Fruit fly (Drosophila melanogaster): ENCODE results near the gene Cp15.
A peak's percentile ranks its signal among the peaks of the same experiment; 100 is the strongest.

DNA sequence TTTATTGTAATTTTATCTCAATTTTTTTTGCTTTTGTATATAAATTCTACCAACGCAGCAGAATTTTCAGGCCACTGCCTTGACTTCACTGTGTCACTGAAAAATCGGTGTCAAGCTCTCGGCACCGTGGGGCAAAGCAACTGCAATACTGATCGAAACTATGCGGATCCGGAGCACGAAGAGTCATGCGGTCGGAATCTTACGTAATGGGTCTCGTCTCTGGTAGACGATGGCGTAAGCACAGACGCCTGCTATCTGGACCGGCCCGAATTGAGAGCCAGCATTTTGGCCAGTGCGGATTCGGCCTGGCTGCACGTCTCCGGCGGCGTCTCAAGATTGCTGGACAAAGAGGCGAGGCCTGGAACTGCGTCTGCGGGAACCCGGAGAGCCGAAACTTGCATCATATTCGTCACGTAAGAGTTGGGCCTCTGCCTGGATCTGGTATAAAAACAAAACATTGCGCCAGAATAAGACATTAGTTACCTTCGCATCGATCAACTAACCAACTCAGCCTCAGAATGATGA lies 1.9 kb upstream of the Cp15 start, which contains the start of gene Cp18:
- TF ChIP-seq Mnt (GFP tag; optimal IDR thresholded peaks at IDR 0.05) (peak; percentile 13), cnc (optimal IDR thresholded peaks at IDR 0.05) (no peak), CG5204 (GFP tag; optimal IDR thresholded peaks at IDR 0.05) (no peak), Crg-1 (GFP tag; optimal IDR thresholded peaks at IDR 0.05) (no peak), ovo (GFP tag; optimal IDR thresholded peaks at IDR 0.05) (no peak), CG14711 (tag; optimal IDR thresholded peaks at IDR 0.05) (no peak)
